Worm (Caenorhabditis elegans): ENCODE measurements around the gene tbcc-1.

DNA sequence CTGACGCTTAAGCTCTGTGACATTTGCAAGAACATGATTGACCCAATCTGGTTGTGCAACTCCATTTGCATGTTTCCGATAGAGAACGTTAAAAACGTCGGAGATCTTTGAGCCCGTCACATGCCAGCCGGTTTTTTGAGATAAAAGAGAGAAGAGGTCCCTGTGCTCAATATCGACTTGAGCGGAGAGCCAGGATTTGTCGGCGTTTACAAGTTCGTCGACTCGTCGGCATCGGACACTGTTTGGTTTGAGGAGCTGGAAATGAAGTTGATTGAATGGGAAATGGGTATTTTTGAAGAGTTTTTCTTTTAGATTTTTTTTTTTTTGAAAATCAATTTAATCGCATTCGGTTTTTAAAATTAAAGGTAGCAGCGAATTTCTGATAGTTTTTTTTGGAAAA is 30.1 kb upstream of the tbcc-1 start:
- TF ChIP-seq lsy-2 (tag; optimal IDR thresholded peaks at IDR 0.05) (no peak), F49E8.2 (tag; optimal IDR thresholded peaks at IDR 0.05; ENCODE audit: borderline replicate concordance) (no peak), lin-13 (GFP tag; optimal IDR thresholded peaks at IDR 0.05) (no peak), aly-2 (tag; optimal IDR thresholded peaks at IDR 0.05) (no peak), daf-16 (GFP tag; optimal IDR thresholded peaks at IDR 0.05) (no peak), daf-16 (tag; optimal IDR thresholded peaks at IDR 0.05) (no peak), dmd-9 (GFP tag; IDR thresholded peaks at IDR 0.05) (no peak), hlh-30 (tag; optimal IDR thresholded peaks at IDR 0.05; ENCODE audit: insufficient read depth) (no peak), lin-15B (tag; optimal IDR thresholded peaks at IDR 0.05) (no peak), Y105C5A.15 (GFP tag; IDR thresholded peaks at IDR 0.05) (no peak)

All from whole organism, L4 larva.